Worm (Caenorhabditis elegans) whole organism, L2 larva: ENCODE measurements around the gene exos-7.

Experiments used
- R02D3.7 ChIP-seq: fragments of 150-350 bp; optimal IDR thresholded peaks from 2 replicates; lab custom pipeline; 2014; ENCODE audit warnings: missing biosample characterization, missing genetic modification characterization
- ama-1 ChIP-seq: fragments of 150-350 bp; optimal IDR thresholded peaks from 2 replicates; lab custom pipeline; 2018; ENCODE audit warnings: inconsistent platforms
- ceh-82 ChIP-seq: fragments of 150-350 bp; optimal IDR thresholded peaks from 2 replicates; lab custom pipeline; 2014; ENCODE audit warnings: missing biosample characterization, missing genetic modification characterization
- fos-1 ChIP-seq: fragments of 150-350 bp; optimal IDR thresholded peaks from 2 replicates; lab custom pipeline; 2014; ENCODE audit warnings: missing biosample characterization, missing genetic modification characterization
- lin-13 ChIP-seq: fragments of 150-350 bp; optimal IDR thresholded peaks from 2 replicates; lab custom pipeline; 2014; ENCODE audit warnings: missing biosample characterization, missing genetic modification reagents, missing genetic modification characterization
- lsy-2 ChIP-seq, 2 experiments: fragments of 150-350 bp in 1 of 2; sonication (generic microtip) in 1 of 2; optimal IDR thresholded peaks; 2 replicates each; lab custom pipeline; 2014 to 2017; ENCODE audit warnings: missing biosample characterization in 2 of 2, missing genetic modification characterization in 2 of 2
- nhr-129 ChIP-seq: fragments of 150-350 bp; optimal IDR thresholded peaks from 2 replicates; lab custom pipeline; 2014; ENCODE audit warnings: missing biosample characterization, missing genetic modification characterization
- nhr-77 ChIP-seq: fragments of 150-350 bp; optimal IDR thresholded peaks from 2 replicates; lab custom pipeline; 2014; ENCODE audit warnings: missing biosample characterization, missing genetic modification characterization
- skn-1 ChIP-seq: sonication (generic microtip); optimal IDR thresholded peaks from 2 replicates; lab custom pipeline; 2017; ENCODE audit warnings: missing biosample characterization, missing genetic modification characterization
- snpc-4 ChIP-seq: fragments of 150-350 bp; optimal IDR thresholded peaks from 2 replicates; lab custom pipeline; 2014; ENCODE audit warnings: missing biosample characterization, missing genetic modification characterization
- ztf-4 ChIP-seq: fragments of 150-350 bp; optimal IDR thresholded peaks from 2 replicates; lab custom pipeline; 2014; ENCODE audit warnings: missing biosample characterization, missing genetic modification characterization

DNA sequence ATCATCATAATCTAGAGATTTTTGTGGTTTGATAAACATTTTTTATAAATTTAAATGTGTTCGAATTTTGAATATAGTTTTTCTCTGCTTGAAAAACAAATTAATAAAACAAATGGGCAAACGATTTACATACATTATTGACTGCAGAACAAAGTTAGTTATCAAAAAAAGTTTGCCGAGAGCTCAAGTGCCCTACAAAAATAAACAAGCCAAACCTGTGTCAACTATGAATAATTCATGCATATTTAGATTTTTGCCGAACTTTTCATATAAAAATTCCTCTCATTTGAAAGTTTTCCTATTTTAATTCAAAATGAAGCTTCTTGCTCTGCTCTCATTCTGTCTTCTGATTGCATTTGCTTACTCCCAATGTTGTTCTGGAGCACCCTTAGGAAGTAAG is 22.8 kb upstream of the exos-7 start, which contains the start of gene sshk-1:
- TF ChIP-seq ceh-82 (tag; lab: Kevin White, UChicago) (no peak), nhr-129 (no peak), snpc-4 (tag; lab: Kevin White, UChicago) (no peak), nhr-77 (no peak), ama-1 (lab: Kevin White, UChicago) (no peak), R02D3.7 (tag; lab: Kevin White, UChicago) (no peak), lin-13 (GFP tag; lab: Kevin White, UChicago) (no peak), ztf-4 (tag; lab: Kevin White, UChicago) (no peak), lsy-2 (tag; optimal IDR thresholded peaks at IDR 0.05; lab: Kevin White, UChicago) (no peak), skn-1 (tag; lab: Kevin White, UChicago) (no peak), fos-1 (tag; lab: Kevin White, UChicago) (no peak)
